Worm (Caenorhabditis elegans): ENCODE data around the gene dsh-1.

The dsh-1 gene

ce11 chrII:5220648-5221047 lies 4.5 kb downstream of the dsh-1 start:
- TF ChIP-seq sea-1 (GFP tag; conservative IDR thresholded peaks at IDR 0.05) (no peak), ets-7 (tag; optimal IDR thresholded peaks at IDR 0.05) (no peak), hnd-1 (tag; optimal IDR thresholded peaks at IDR 0.05) (no peak), B0310.2 (tag; optimal IDR thresholded peaks at IDR 0.05) (no peak), scrt-1 (GFP tag; IDR thresholded peaks at IDR 0.05) (no peak), tbx-37 (GFP tag; conservative IDR thresholded peaks at IDR 0.05) (no peak), ceh-13 (GFP tag; optimal IDR thresholded peaks at IDR 0.05) (no peak), hmg-4 (GFP tag; optimal IDR thresholded peaks at IDR 0.05) (no peak), pes-1 (GFP tag; IDR thresholded peaks at IDR 0.05) (no peak), flt-1 (GFP tag; IDR thresholded peaks at IDR 0.05) (no peak), ceh-36 (tag; optimal IDR thresholded peaks at IDR 0.05) (no peak), aly-1 (tag; optimal IDR thresholded peaks at IDR 0.05) (no peak), hmbx-1 (tag; optimal IDR thresholded peaks at IDR 0.05) (no peak)

ce11 chrII:5218349-5218748 lies 6.8 kb downstream of the dsh-1 start:
- no peak for TF ChIP-seq pes-1 (GFP tag; IDR thresholded peaks at IDR 0.05)
- no peak for TF ChIP-seq ama-1 (optimal IDR thresholded peaks at IDR 0.05)
- no peak for TF ChIP-seq ets-7 (tag; optimal IDR thresholded peaks at IDR 0.05)
- TF ChIP-seq tra-4 (tag; optimal IDR thresholded peaks at IDR 0.05), result no peak
- TF ChIP-seq scrt-1 (GFP tag; IDR thresholded peaks at IDR 0.05), result no peak
- TF ChIP-seq ceh-13 (GFP tag; optimal IDR thresholded peaks at IDR 0.05), result no peak
- no peak for TF ChIP-seq aly-1 (tag; optimal IDR thresholded peaks at IDR 0.05)

- TF ChIP-seq F13C5.2 (tag; optimal IDR thresholded peaks at IDR 0.05), result no peak
- no peak for TF ChIP-seq pes-1 (GFP tag; IDR thresholded peaks at IDR 0.05)
- no peak for TF ChIP-seq ceh-36 (tag; optimal IDR thresholded peaks at IDR 0.05)
- no peak for TF ChIP-seq B0310.2 (tag; optimal IDR thresholded peaks at IDR 0.05)
- TF ChIP-seq hmg-4 (GFP tag; optimal IDR thresholded peaks at IDR 0.05), result no peak
- no peak for TF ChIP-seq ceh-13 (GFP tag; optimal IDR thresholded peaks at IDR 0.05)
- no peak for TF ChIP-seq tbx-11 (GFP tag; IDR thresholded peaks at IDR 0.05)
- no peak for TF ChIP-seq ama-1 (optimal IDR thresholded peaks at IDR 0.05)
- TF ChIP-seq flt-1 (GFP tag; IDR thresholded peaks at IDR 0.05), result no peak
Observed at ce11 chrII:5212675-5213074, 12.5 kb downstream of the dsh-1 start, which contains the start of gene C34F11.1. TSS of gene C34F11.1 (plus strand) at chrII:5212975.

ce11 chrII:5211970-5212369 lies 13.2 kb downstream of the dsh-1 start, which contains the start of gene C34F11.2:
TSS of gene C34F11.2 (plus strand) at chrII:5212270.
- TF ChIP-seq tbx-11 (GFP tag; IDR thresholded peaks at IDR 0.05) (no peak), sea-1 (GFP tag; conservative IDR thresholded peaks at IDR 0.05) (no peak), scrt-1 (GFP tag; IDR thresholded peaks at IDR 0.05) (no peak), ceh-36 (tag; optimal IDR thresholded peaks at IDR 0.05) (no peak), hmg-4 (GFP tag; optimal IDR thresholded peaks at IDR 0.05) (no peak), tbx-37 (GFP tag; conservative IDR thresholded peaks at IDR 0.05) (no peak), ama-1 (optimal IDR thresholded peaks at IDR 0.05) (no peak), tra-4 (tag; optimal IDR thresholded peaks at IDR 0.05) (no peak), aly-1 (tag; optimal IDR thresholded peaks at IDR 0.05) (no peak), hmbx-1 (tag; optimal IDR thresholded peaks at IDR 0.05) (no peak), pes-1 (GFP tag; IDR thresholded peaks at IDR 0.05) (no peak), ceh-13 (GFP tag; optimal IDR thresholded peaks at IDR 0.05) (no peak), F13C5.2 (tag; optimal IDR thresholded peaks at IDR 0.05) (no peak), ets-7 (tag; optimal IDR thresholded peaks at IDR 0.05) (no peak), hnd-1 (tag; optimal IDR thresholded peaks at IDR 0.05) (no peak), flt-1 (GFP tag; IDR thresholded peaks at IDR 0.05) (no peak), B0310.2 (tag; optimal IDR thresholded peaks at IDR 0.05) (no peak)

ce11 chrII:5210830-5211229 lies 14.4 kb downstream of the dsh-1 start, which contains the start of gene C34F11.8:
TSS of gene C34F11.8 (minus strand) at chrII:5210964.
- TF ChIP-seq tbx-11 (GFP tag; IDR thresholded peaks at IDR 0.05), result no peak
- TF ChIP-seq hmbx-1 (tag; optimal IDR thresholded peaks at IDR 0.05), result no peak
- no peak for TF ChIP-seq B0310.2 (tag; optimal IDR thresholded peaks at IDR 0.05)
- TF ChIP-seq ets-7 (tag; optimal IDR thresholded peaks at IDR 0.05), result no peak
- no peak for TF ChIP-seq ceh-13 (GFP tag; optimal IDR thresholded peaks at IDR 0.05)
- TF ChIP-seq hmg-4 (GFP tag; optimal IDR thresholded peaks at IDR 0.05), result no peak
- no peak for TF ChIP-seq scrt-1 (GFP tag; IDR thresholded peaks at IDR 0.05)
- TF ChIP-seq sea-1 (GFP tag; conservative IDR thresholded peaks at IDR 0.05), result no peak
- TF ChIP-seq tbx-37 (GFP tag; conservative IDR thresholded peaks at IDR 0.05), result no peak

ce11 chrII:5209122-5209521 lies 16.1 kb downstream of the dsh-1 start:
- TF ChIP-seq ceh-36 (tag; optimal IDR thresholded peaks at IDR 0.05), result no peak
- TF ChIP-seq sea-1 (GFP tag; conservative IDR thresholded peaks at IDR 0.05), result no peak
- no peak for TF ChIP-seq hmg-4 (GFP tag; optimal IDR thresholded peaks at IDR 0.05)
- no peak for TF ChIP-seq tbx-11 (GFP tag; IDR thresholded peaks at IDR 0.05)
- no peak for TF ChIP-seq hmbx-1 (tag; optimal IDR thresholded peaks at IDR 0.05)
- TF ChIP-seq ets-7 (tag; optimal IDR thresholded peaks at IDR 0.05), result no peak
- TF ChIP-seq hnd-1 (tag; optimal IDR thresholded peaks at IDR 0.05), result no peak

- TF ChIP-seq F13C5.2 (tag; optimal IDR thresholded peaks at IDR 0.05), result no peak
- TF ChIP-seq ama-1 (optimal IDR thresholded peaks at IDR 0.05), result no peak
- TF ChIP-seq scrt-1 (GFP tag; IDR thresholded peaks at IDR 0.05), result no peak
- no peak for TF ChIP-seq pes-1 (GFP tag; IDR thresholded peaks at IDR 0.05)
- no peak for TF ChIP-seq B0310.2 (tag; optimal IDR thresholded peaks at IDR 0.05)
- no peak for TF ChIP-seq aly-1 (tag; optimal IDR thresholded peaks at IDR 0.05)
- no peak for TF ChIP-seq tra-4 (tag; optimal IDR thresholded peaks at IDR 0.05)
- no peak for TF ChIP-seq ceh-13 (GFP tag; optimal IDR thresholded peaks at IDR 0.05)
- TF ChIP-seq hmbx-1 (tag; optimal IDR thresholded peaks at IDR 0.05), result no peak
- no peak for TF ChIP-seq ets-7 (tag; optimal IDR thresholded peaks at IDR 0.05)
- no peak for TF ChIP-seq tbx-11 (GFP tag; IDR thresholded peaks at IDR 0.05)
- TF ChIP-seq tbx-37 (GFP tag; conservative IDR thresholded peaks at IDR 0.05), result no peak
- TF ChIP-seq hmg-4 (GFP tag; optimal IDR thresholded peaks at IDR 0.05), result no peak
- no peak for TF ChIP-seq sea-1 (GFP tag; conservative IDR thresholded peaks at IDR 0.05)
- no peak for TF ChIP-seq hnd-1 (tag; optimal IDR thresholded peaks at IDR 0.05)
- no peak for TF ChIP-seq ceh-36 (tag; optimal IDR thresholded peaks at IDR 0.05)
- no peak for TF ChIP-seq flt-1 (GFP tag; IDR thresholded peaks at IDR 0.05)
Observed at ce11 chrII:5205286-5205685, 19.9 kb downstream of the dsh-1 start.

- no peak for TF ChIP-seq ceh-36 (tag; optimal IDR thresholded peaks at IDR 0.05)
- TF ChIP-seq flt-1 (GFP tag; IDR thresholded peaks at IDR 0.05), result no peak
- TF ChIP-seq hnd-1 (tag; optimal IDR thresholded peaks at IDR 0.05), result no peak
- TF ChIP-seq aly-1 (tag; optimal IDR thresholded peaks at IDR 0.05), result no peak
- TF ChIP-seq tbx-37 (GFP tag; conservative IDR thresholded peaks at IDR 0.05), result no peak
Observed at ce11 chrII:5202930-5203329, 22.3 kb downstream of the dsh-1 start, which contains the start of gene ampd-1. TSS of gene ampd-1 (plus strand) at chrII:5203322.

Data from whole organism, early embryonic.